Worm (Caenorhabditis elegans) whole organism, L1 larva: ENCODE results near the gene C04E6.5.

Experiments
- F16B12.6 ChIP-seq: fragments of 150-350 bp; optimal IDR thresholded peaks from 2 replicates; lab custom pipeline; 2014; ENCODE audit warnings: missing biosample characterization, missing genetic modification characterization
- Y116A8C.19 ChIP-seq: sonication (generic microtip); optimal IDR thresholded peaks from 2 replicates; lab custom pipeline; 2016; ENCODE audit warnings: missing compliant biosample characterization, missing genetic modification characterization, borderline replicate concordance
- aly-2 ChIP-seq: fragments of 150-350 bp; optimal IDR thresholded peaks from 2 replicates; lab custom pipeline; 2014; ENCODE audit warnings: missing biosample characterization, missing genetic modification characterization
- elt-2 ChIP-seq: sonication (generic microtip); optimal IDR thresholded peaks from 2 replicates; lab custom pipeline; 2016; ENCODE audit warnings: missing genetic modification characterization, mild to moderate bottlenecking, inconsistent platforms, missing compliant biosample characterization, missing genetic modification reagents
- nhr-77 ChIP-seq: fragments of 150-350 bp; optimal IDR thresholded peaks from 2 replicates; lab custom pipeline; 2014; ENCODE audit warnings: missing biosample characterization, missing genetic modification characterization

DNA sequence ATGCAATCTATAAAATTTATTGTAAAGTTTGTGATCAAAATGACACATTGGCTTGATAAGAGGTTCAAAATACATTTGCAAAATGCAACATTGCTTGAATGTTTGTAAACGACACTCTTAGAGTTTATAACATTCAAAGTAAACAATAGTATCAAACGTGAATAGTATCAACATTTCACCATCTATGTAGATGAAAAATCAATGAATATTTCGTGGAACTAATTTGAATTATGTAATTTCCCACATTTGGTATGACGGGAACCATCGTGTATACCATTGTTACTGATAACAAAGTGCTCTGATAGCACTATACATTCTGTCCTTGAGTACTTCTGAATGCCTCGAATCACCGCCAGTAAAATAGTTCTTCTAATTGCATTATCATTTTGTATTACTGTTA is 28.7 kb downstream of the C04E6.5 start, which contains the start of gene galt-1:
- peak; percentile 37 for TF ChIP-seq elt-2 (tag; lab: Kevin White, UChicago)
- no peak for TF ChIP-seq Y116A8C.19 (tag; lab: Kevin White, UChicago)
- TF ChIP-seq F16B12.6: no peak
- no peak for TF ChIP-seq aly-2 (tag; lab: Kevin White, UChicago)
- no peak for TF ChIP-seq nhr-77 (tag; lab: Kevin White, UChicago)
